Fruit fly (Drosophila melanogaster): ENCODE results near the gene CG34377.

Gene CG34377

dm6 chr3R:22362218-22362907 is 38.5 kb upstream of the CG34377 start, which contains the start of the genes JMJD6, CG7071 and Muted (continued):
- peak; percentile 86 for TF ChIP-seq CG12744 (GFP tag; optimal IDR thresholded peaks at IDR 0.05)
- peak; percentile 91 for TF ChIP-seq Sox102F (GFP tag; optimal IDR thresholded peaks at IDR 0.05)
- peak; percentile 88 for TF ChIP-seq Sin3A (optimal IDR thresholded peaks at IDR 0.05)
- TF ChIP-seq Dfd (GFP tag; optimal IDR thresholded peaks at IDR 0.05) = no peak
- peak; percentile 74 for TF ChIP-seq C15 (GFP tag; IDR thresholded peaks at IDR 0.05)
- peak; percentile 85; the same call in 1 of the 3 replicates for TF ChIP-seq CG11093 (GFP tag; IDR thresholded peaks at IDR 0.05)
- TF ChIP-seq Hr3 (GFP tag; optimal IDR thresholded peaks at IDR 0.05) = peak; percentile 92
- TF ChIP-seq CG10654 (GFP tag; optimal IDR thresholded peaks at IDR 0.05) = peak; percentile 86
- peak; percentile 31 for TF ChIP-seq sima (GFP tag; optimal IDR thresholded peaks at IDR 0.05)
- TF ChIP-seq br (optimal IDR thresholded peaks at IDR 0.05) = no peak
- TF ChIP-seq Opbp (GFP tag; IDR thresholded peaks at IDR 0.05; ENCODE audit: partially characterized antibody) = peak; percentile 60; the same call in 1 of the 3 replicates
- peak; percentile 84 for TF ChIP-seq dm (GFP tag; optimal IDR thresholded peaks at IDR 0.05)
- peak; percentile 79 for TF ChIP-seq CG9437 (GFP tag; optimal IDR thresholded peaks at IDR 0.05)
- TF ChIP-seq ind (GFP tag; optimal IDR thresholded peaks at IDR 0.05) = peak; percentile 93
- TF ChIP-seq NC2α (GFP tag; optimal IDR thresholded peaks at IDR 0.05) = peak; percentile 32
- peak; percentile 92 for TF ChIP-seq hbn (GFP tag; IDR thresholded peaks at IDR 0.05; ENCODE audit: partially characterized antibody)
- peak; percentile 68; the same call in 1 of the 2 replicates for TF ChIP-seq sim (GFP tag; IDR thresholded peaks at IDR 0.05)
- TF ChIP-seq Bdp1 (GFP tag; optimal IDR thresholded peaks at IDR 0.05) = peak; percentile 84
- TF ChIP-seq tgo (GFP tag; IDR thresholded peaks at IDR 0.05) = peak; percentile 87
- peak; percentile 89 for TF ChIP-seq CG6272 (GFP tag; IDR thresholded peaks at IDR 0.05)
- TF ChIP-seq CG12219 (GFP tag; optimal IDR thresholded peaks at IDR 0.05) = peak; percentile 71
- peak; percentile 74 for TF ChIP-seq Lhr (GFP tag; optimal IDR thresholded peaks at IDR 0.05)
- peak; percentile 89 for TF ChIP-seq CG13296 (GFP tag; optimal IDR thresholded peaks at IDR 0.05)
- no peak for TF ChIP-seq yki (optimal IDR thresholded peaks at IDR 0.05)
- peak; percentile 93 for TF ChIP-seq CG4328 (GFP tag; optimal IDR thresholded peaks at IDR 0.05)
- peak; percentile 91 for TF ChIP-seq tx (GFP tag; optimal IDR thresholded peaks at IDR 0.05)
- peak; percentile 83 for TF ChIP-seq CG1024 (GFP tag; IDR thresholded peaks at IDR 0.05)
- TF ChIP-seq CG10959 (GFP tag; IDR thresholded peaks at IDR 0.05) = peak; percentile 95
- TF ChIP-seq gcm (GFP tag; optimal IDR thresholded peaks at IDR 0.05) = peak; percentile 88
- peak; percentile 84 for TF ChIP-seq CG7786 (GFP tag; optimal IDR thresholded peaks at IDR 0.05)
- no peak for TF ChIP-seq hth (optimal IDR thresholded peaks at IDR 0.05)
- TF ChIP-seq CG1647 (GFP tag; optimal IDR thresholded peaks at IDR 0.05) = peak; percentile 91
- peak; percentile 42; the same call in 1 of the 2 replicates for TF ChIP-seq toy (GFP tag; IDR thresholded peaks at IDR 0.05)
- TF ChIP-seq Hr78 (GFP tag; optimal IDR thresholded peaks at IDR 0.05) = peak in 1 of 2 experiments; percentile 52
- TF ChIP-seq Hr51 (GFP tag; optimal IDR thresholded peaks at IDR 0.05) = peak; percentile 89 to 94
- TF ChIP-seq CG11695 (GFP tag; IDR thresholded peaks at IDR 0.05) = peak; percentile 87
- TF ChIP-seq p53 (GFP tag; optimal IDR thresholded peaks at IDR 0.05) = peak; percentile 19
- peak; percentile 91 for TF ChIP-seq CG10366 (GFP tag; IDR thresholded peaks at IDR 0.05)
- TF ChIP-seq lbe (GFP tag; optimal IDR thresholded peaks at IDR 0.05) = peak; percentile 91
- 0 out of 3 replicates have a peak, but pooled peaks have one; percentile 62 for TF ChIP-seq CG2199 (GFP tag; IDR thresholded peaks at IDR 0.05)
- TF ChIP-seq Ravus (GFP tag; IDR thresholded peaks at IDR 0.05) = peak; percentile 53
- TF ChIP-seq lab (GFP tag; optimal IDR thresholded peaks at IDR 0.05) = peak; percentile 95
- peak; percentile 79 for TF ChIP-seq CG2129 (GFP tag; IDR thresholded peaks at IDR 0.05; ENCODE audit: partially characterized antibody)
- peak; percentile 76 for TF ChIP-seq CG1529 (GFP tag; optimal IDR thresholded peaks at IDR 0.05)
- TF ChIP-seq PHDP (tag; optimal IDR thresholded peaks at IDR 0.05) = peak; percentile 92
- TF ChIP-seq chinmo (GFP tag; IDR thresholded peaks at IDR 0.05; ENCODE audit: partially characterized antibody) = no peak
- peak; percentile 78 for TF ChIP-seq Nf-YC (tag; optimal IDR thresholded peaks at IDR 0.05)
- peak; percentile 55 for TF ChIP-seq CG10565 (GFP tag; optimal IDR thresholded peaks at IDR 0.05)
- TF ChIP-seq CG8290 (GFP tag; optimal IDR thresholded peaks at IDR 0.05) = peak; percentile 35
- peak; percentile 37 to 76 for TF ChIP-seq CG8290 (tag; optimal IDR thresholded peaks at IDR 0.05)
- peak; percentile 82 for TF ChIP-seq trem (tag; optimal IDR thresholded peaks at IDR 0.05)
